Fruit fly (Drosophila melanogaster) whole organism: ENCODE data around the gene CSN6.

ENCODE experiments used
- CG8478 ChIP-seq: fragments of >200 bp; optimal IDR thresholded peaks from 2 replicates; lab custom pipeline; 2018; ENCODE audit warnings: inconsistent platforms
- Dll ChIP-seq: fragments of >200 bp; optimal IDR thresholded peaks from 2 replicates; lab custom pipeline; 2017
- EcR ChIP-seq, 2 experiments: fragments of >200 bp; optimal IDR thresholded peaks; 2 replicates each; lab custom pipeline; 2017; ENCODE audit warnings: missing biosample characterization in 2 of 2, missing genetic modification characterization in 2 of 2, missing genetic modification reagents in 2 of 2
- pan ChIP-seq: fragments of >200 bp; optimal IDR thresholded peaks from 2 replicates; lab custom pipeline; 2017
- psq ChIP-seq: fragments of >200 bp; optimal IDR thresholded peaks from 2 replicates; lab custom pipeline; 2017
- usp ChIP-seq: fragments of >200 bp; optimal IDR thresholded peaks from 2 replicates; lab custom pipeline; 2017; ENCODE audit warnings: missing biosample characterization, missing genetic modification characterization, mixed read lengths

Gene CSN6

dm6 chr3R:22576979-22577378 lies 3.6 kb upstream of the CSN6 start:
- no peak for TF ChIP-seq psq (lab: Kevin White, UChicago)
- TF ChIP-seq Dll (lab: Kevin White, UChicago) = no peak
- no peak for TF ChIP-seq EcR (GFP tag; optimal IDR thresholded peaks at IDR 0.05; lab: Kevin White, UChicago)
- TF ChIP-seq usp (GFP tag; lab: Kevin White, UChicago) = no peak
- no peak for TF ChIP-seq pan (lab: Kevin White, UChicago)
- no peak for TF ChIP-seq CG8478

dm6 chr3R:22582981-22583380 lies 2.4 kb downstream of the CSN6 start, which contains the start of gene Dph5:
Dph5 (minus strand) TSS chr3R:22583225.
- TF ChIP-seq usp (GFP tag; lab: Kevin White, UChicago) = no peak
- no peak for TF ChIP-seq EcR (GFP tag; optimal IDR thresholded peaks at IDR 0.05; lab: Kevin White, UChicago)
- no peak for TF ChIP-seq pan (lab: Kevin White, UChicago)

dm6 chr3R:22584582-22584981 lies 4.0 kb downstream of the CSN6 start, which contains the start of the genes CG33107 and CG6937:
CG33107 (minus strand) TSS chr3R:22584718.
CG6937 (plus strand) TSS chr3R:22584773.
- no peak for TF ChIP-seq EcR (GFP tag; optimal IDR thresholded peaks at IDR 0.05; lab: Kevin White, UChicago)
- no peak for TF ChIP-seq pan (lab: Kevin White, UChicago)
- no peak for TF ChIP-seq psq (lab: Kevin White, UChicago)
- TF ChIP-seq usp (GFP tag; lab: Kevin White, UChicago) = no peak
- TF ChIP-seq Dll (lab: Kevin White, UChicago) = no peak
- no peak for TF ChIP-seq CG8478

- TF ChIP-seq EcR (GFP tag; optimal IDR thresholded peaks at IDR 0.05; lab: Kevin White, UChicago) (no peak), CG8478 (no peak), usp (GFP tag; lab: Kevin White, UChicago) (no peak), Dll (lab: Kevin White, UChicago) (no peak)
Observed at dm6 chr3R:22586525-22586924, 6.0 kb downstream of the CSN6 start, which contains the start of gene btn. btn (minus strand) TSS chr3R:22586625.

dm6 chr3R:22587419-22587963 lies 6.9 kb downstream of the CSN6 start, which contains the start of gene Efa6:
Efa6 (plus strand) TSS chr3R:22587755.
- no peak for TF ChIP-seq usp (GFP tag; lab: Kevin White, UChicago)
- TF ChIP-seq CG8478 = no peak
- TF ChIP-seq EcR (GFP tag; optimal IDR thresholded peaks at IDR 0.05; lab: Kevin White, UChicago) = no peak
- TF ChIP-seq pan (lab: Kevin White, UChicago) = no peak
- TF ChIP-seq psq (lab: Kevin White, UChicago) = no peak
- TF ChIP-seq Dll (lab: Kevin White, UChicago) = no peak

dm6 chr3R:22588756-22589155 lies 8.2 kb downstream of the CSN6 start:
- TF ChIP-seq EcR (GFP tag; optimal IDR thresholded peaks at IDR 0.05; lab: Kevin White, UChicago) (no peak), CG8478 (no peak), Dll (lab: Kevin White, UChicago) (no peak), psq (lab: Kevin White, UChicago) (no peak), pan (lab: Kevin White, UChicago) (no peak)

dm6 chr3R:22589311-22589710 lies 8.7 kb downstream of the CSN6 start:
- no peak for TF ChIP-seq psq (lab: Kevin White, UChicago)
- no peak for TF ChIP-seq pan (lab: Kevin White, UChicago)
- no peak for TF ChIP-seq CG8478
- no peak for TF ChIP-seq usp (GFP tag; lab: Kevin White, UChicago)
- TF ChIP-seq EcR (GFP tag; optimal IDR thresholded peaks at IDR 0.05; lab: Kevin White, UChicago) = no peak
- TF ChIP-seq Dll (lab: Kevin White, UChicago) = no peak

- TF ChIP-seq Dll (lab: Kevin White, UChicago) (no peak), pan (lab: Kevin White, UChicago) (peak; percentile 80)
Observed at dm6 chr3R:22590668-22591275, 10.2 kb downstream of the CSN6 start.

dm6 chr3R:22594257-22594656 lies 13.7 kb downstream of the CSN6 start:
- TF ChIP-seq pan (lab: Kevin White, UChicago) = no peak

- no peak for TF ChIP-seq pan (lab: Kevin White, UChicago)
- no peak for TF ChIP-seq usp (GFP tag; lab: Kevin White, UChicago)
- TF ChIP-seq CG8478 = no peak
- no peak for TF ChIP-seq Dll (lab: Kevin White, UChicago)
- no peak for TF ChIP-seq EcR (GFP tag; optimal IDR thresholded peaks at IDR 0.05; lab: Kevin White, UChicago)
- TF ChIP-seq psq (lab: Kevin White, UChicago) = no peak
Observed at dm6 chr3R:22595293-22595868, 14.8 kb downstream of the CSN6 start.

dm6 chr3R:22596450-22596849 lies 15.9 kb downstream of the CSN6 start:
- TF ChIP-seq pan (lab: Kevin White, UChicago) = no peak
- no peak for TF ChIP-seq psq (lab: Kevin White, UChicago)
- no peak for TF ChIP-seq usp (GFP tag; lab: Kevin White, UChicago)
- TF ChIP-seq CG8478 = no peak
- TF ChIP-seq EcR (GFP tag; optimal IDR thresholded peaks at IDR 0.05; lab: Kevin White, UChicago) = no peak
- no peak for TF ChIP-seq Dll (lab: Kevin White, UChicago)

dm6 chr3R:22597344-22597954 lies 16.9 kb downstream of the CSN6 start:
- TF ChIP-seq CG8478 (no peak), EcR (GFP tag; optimal IDR thresholded peaks at IDR 0.05; lab: Kevin White, UChicago) (no peak), psq (lab: Kevin White, UChicago) (no peak), Dll (lab: Kevin White, UChicago) (no peak), pan (lab: Kevin White, UChicago) (no peak), usp (GFP tag; lab: Kevin White, UChicago) (no peak)
